Worm (Caenorhabditis elegans) whole organism, young adult: ENCODE data around the gene ptr-13.
"Not testable (repeated sequence)": the region's sequence is repeated elsewhere in the genome, so short reads cannot be mapped to it uniquely, and the experiment has no call there.

Experiments used
- B0019.2 ChIP-seq: fragments of 200-800 bp; sonication (Bioruptor generic); conservative IDR thresholded peaks from 2 replicates; pipeline ENCODE4 v1.3.6; 2022; ENCODE audit warnings: missing genetic modification reagents, missing genetic modification characterization, missing compliant biosample characterization
- B0035.1 ChIP-seq: sonication (generic microtip); optimal IDR thresholded peaks from 2 replicates; lab custom pipeline; 2016; ENCODE audit warnings: missing genetic modification characterization, mild to moderate bottlenecking, missing compliant biosample characterization, missing genotype, missing genetic modification reagents
- C17E4.6 ChIP-seq: fragments of 200-800 bp; sonication (Bioruptor generic); IDR thresholded peaks from 2 replicates; pipeline ENCODE4 v1.3.6; 2022; ENCODE audit warnings: missing genetic modification reagents, missing genetic modification characterization, missing compliant biosample characterization
- D2030.7 ChIP-seq: fragments of 200-800 bp; sonication (Bioruptor generic); IDR thresholded peaks from 2 replicates; pipeline ENCODE4 v1.3.6; 2022; ENCODE audit warnings: missing genetic modification reagents, missing genetic modification characterization, missing compliant biosample characterization
- F52B5.7 ChIP-seq: sonication (generic microtip); optimal IDR thresholded peaks from 2 replicates; lab custom pipeline; 2016; ENCODE audit warnings: mild to moderate bottlenecking, missing genetic modification characterization, missing compliant biosample characterization
- F57C9.4 ChIP-seq: sonication (generic microtip); optimal IDR thresholded peaks from 2 replicates; lab custom pipeline; 2017; ENCODE audit warnings: mild to moderate bottlenecking, missing genetic modification characterization, missing compliant biosample characterization
- K12H6.12 ChIP-seq: fragments of 200-800 bp; sonication (Bioruptor generic); optimal IDR thresholded peaks from 2 replicates; lab custom pipeline; 2018; ENCODE audit warnings: mild to moderate bottlenecking, missing genetic modification characterization, missing compliant biosample characterization
- T07F8.4 ChIP-seq: sonication (generic microtip); optimal IDR thresholded peaks from 2 replicates; lab custom pipeline; 2016; ENCODE audit warnings: mild to moderate bottlenecking, missing genetic modification characterization, moderate library complexity, missing compliant biosample characterization
- Y53G8AR.9 ChIP-seq: fragments of 200-800 bp; sonication (Bioruptor generic); conservative IDR thresholded peaks from 2 replicates; pipeline ENCODE4 v1.3.6; 2022; ENCODE audit warnings: missing genetic modification reagents, missing genetic modification characterization, missing compliant biosample characterization
- Y67H2A.10 ChIP-seq: fragments of 200-800 bp; sonication (Bioruptor generic); conservative IDR thresholded peaks from 2 replicates; pipeline ENCODE4 v1.3.6; 2022; ENCODE audit warnings: missing genetic modification reagents, missing genetic modification characterization, missing compliant biosample characterization
- attf-5 ChIP-seq: fragments of 200-800 bp; sonication (Bioruptor generic); optimal IDR thresholded peaks from 2 replicates; lab custom pipeline; 2018; ENCODE audit warnings: mild to moderate bottlenecking, missing genetic modification characterization, missing compliant biosample characterization
- bed-2 ChIP-seq: fragments of 200-800 bp; sonication (Bioruptor generic); IDR thresholded peaks from 2 replicates; pipeline ENCODE4 v1.3.6; 2022; ENCODE audit warnings: missing genetic modification reagents, missing genetic modification characterization, missing compliant biosample characterization
- ccch-3 ChIP-seq: fragments of 200-800 bp; sonication (Bioruptor generic); optimal IDR thresholded peaks from 2 replicates; lab custom pipeline; 2018; ENCODE audit warnings: mild to moderate bottlenecking, missing genetic modification characterization, missing compliant biosample characterization
- ceh-100 ChIP-seq: fragments of 200-800 bp; sonication (Bioruptor generic); IDR thresholded peaks from 2 replicates; pipeline ENCODE4 v1.3.6; 2022; ENCODE audit warnings: missing genetic modification reagents, missing genetic modification characterization, missing compliant biosample characterization
- dox-1 ChIP-seq: fragments of 200-800 bp; sonication (Bioruptor generic); IDR thresholded peaks from 2 replicates; pipeline ENCODE4 v1.3.6; 2022; ENCODE audit warnings: missing genetic modification reagents, missing genetic modification characterization, missing compliant biosample characterization
- egrh-3 ChIP-seq: fragments of 200-800 bp; sonication (Bioruptor generic); IDR thresholded peaks from 2 replicates; pipeline ENCODE4 v1.3.6; 2022; ENCODE audit warnings: missing genetic modification reagents, missing genetic modification characterization, missing compliant biosample characterization
- ets-4 ChIP-seq: fragments of 200-800 bp; sonication (Bioruptor generic); optimal IDR thresholded peaks from 2 replicates; lab custom pipeline; 2018; ENCODE audit warnings: mild to moderate bottlenecking, missing genetic modification characterization, missing compliant biosample characterization
- fkh-3 ChIP-seq: sonication (generic microtip); optimal IDR thresholded peaks from 2 replicates; lab custom pipeline; 2016; ENCODE audit warnings: mild to moderate bottlenecking, missing genetic modification characterization, missing compliant biosample characterization
- hlh-26 ChIP-seq: fragments of 200-800 bp; sonication (Bioruptor generic); conservative IDR thresholded peaks from 2 replicates; pipeline ENCODE4 v1.3.6; 2022; ENCODE audit warnings: missing genetic modification reagents, missing genetic modification characterization, missing compliant biosample characterization
- hrde-1 ChIP-seq: sonication (generic microtip); optimal IDR thresholded peaks from 2 replicates; lab custom pipeline; 2016; ENCODE audit warnings: missing genetic modification characterization, mild to moderate bottlenecking, missing compliant biosample characterization, moderate library complexity, missing genotype, missing genetic modification reagents, borderline replicate concordance
- lag-1 ChIP-seq: fragments of 200-800 bp; sonication (Bioruptor generic); IDR thresholded peaks from 2 replicates; pipeline ENCODE4 v1.3.6; 2022; ENCODE audit warnings: missing genetic modification reagents, missing genetic modification characterization, missing compliant biosample characterization
- let-526 ChIP-seq: fragments of 200-800 bp; sonication (Bioruptor generic); IDR thresholded peaks from 2 replicates; pipeline ENCODE4 v1.3.6; 2022; ENCODE audit warnings: missing genetic modification reagents, missing genetic modification characterization, missing compliant biosample characterization
- let-607 ChIP-seq, 2 experiments: fragments of 200-800 bp in 1 of 2; sonication (Bioruptor generic) in 1 of 2; sonication (generic microtip) in 1 of 2; optimal IDR thresholded peaks; 2 replicates each; lab custom pipeline; 2016 to 2018; ENCODE audit warnings: mild to moderate bottlenecking in 2 of 2, missing compliant biosample characterization in 2 of 2, missing genetic modification characterization in 2 of 2, moderate library complexity in 2 of 2, missing genotype in 1 of 2
- lin-26 ChIP-seq: fragments of 200-800 bp; sonication (Bioruptor generic); IDR thresholded peaks from 2 replicates; pipeline ENCODE4 v1.3.6; 2022; ENCODE audit warnings: missing genetic modification reagents, missing genetic modification characterization, missing compliant biosample characterization
- lin-35 ChIP-seq, 3 experiments: fragments of 150-350 bp in 2 of 3; sonication (generic microtip) in 1 of 3; optimal IDR thresholded peaks; 2 replicates each; lab custom pipeline; 2014 to 2018; ENCODE audit warnings: missing biosample characterization in 3 of 3, missing genetic modification characterization in 3 of 3, missing genetic modification reagents in 3 of 3
- madf-6 ChIP-seq: fragments of 200-800 bp; sonication (Bioruptor generic); IDR thresholded peaks from 2 replicates; pipeline ENCODE4 v1.3.6; 2022; ENCODE audit warnings: missing genetic modification reagents, missing genetic modification characterization, missing compliant biosample characterization
- mcd-1 ChIP-seq: fragments of 200-800 bp; sonication (Bioruptor generic); IDR thresholded peaks from 2 replicates; pipeline ENCODE4 v1.3.6; 2022; ENCODE audit warnings: missing genetic modification reagents, missing genetic modification characterization, missing compliant biosample characterization
- mel-28 ChIP-seq: sonication (generic microtip); optimal IDR thresholded peaks from 2 replicates; lab custom pipeline; 2016; ENCODE audit warnings: borderline replicate concordance, mild to moderate bottlenecking, missing genetic modification characterization, missing compliant biosample characterization
- nfya-1 ChIP-seq: sonication (generic microtip); optimal IDR thresholded peaks from 2 replicates; lab custom pipeline; 2017; ENCODE audit warnings: antibody characterized with exemption, missing compliant biosample characterization, missing genetic modification characterization, borderline replicate concordance; ENCODE audit not compliant: insufficient read depth
- nfyb-1 ChIP-seq: fragments of 200-800 bp; sonication (Bioruptor generic); IDR thresholded peaks from 2 replicates; pipeline ENCODE4 v1.3.6; 2022; ENCODE audit warnings: missing genetic modification reagents, missing genetic modification characterization, missing compliant biosample characterization
- nhr-120 ChIP-seq: fragments of 200-800 bp; sonication (Bioruptor generic); IDR thresholded peaks from 2 replicates; pipeline ENCODE4 v1.3.6; 2022; ENCODE audit warnings: missing genetic modification characterization, missing compliant biosample characterization
- nhr-179 ChIP-seq: sonication (generic microtip); optimal IDR thresholded peaks from 2 replicates; lab custom pipeline; 2016; ENCODE audit warnings: mild to moderate bottlenecking, missing genetic modification characterization, missing compliant biosample characterization
- nhr-80 ChIP-seq: sonication (generic microtip); optimal IDR thresholded peaks from 2 replicates; lab custom pipeline; 2016; ENCODE audit warnings: missing genetic modification characterization, missing compliant biosample characterization
- pha-4 ChIP-seq: fragments of 150-350 bp; sonication (generic microtip); optimal IDR thresholded peaks from 2 replicates; lab custom pipeline; 2014; ENCODE audit warnings: missing biosample characterization, missing genetic modification reagents, missing genetic modification characterization
- rec-8 ChIP-seq, 2 experiments: sonication (generic microtip); optimal IDR thresholded peaks; 2 replicates each; lab custom pipeline; 2016; ENCODE audit warnings: mild to moderate bottlenecking in 2 of 2, missing genetic modification characterization in 2 of 2, missing genetic modification reagents in 2 of 2, missing genotype in 2 of 2, missing biosample characterization in 1 of 2, missing compliant biosample characterization in 1 of 2, moderate library complexity in 1 of 2
- rpc-1 ChIP-seq, 2 experiments: fragments of 150-350 bp in 1 of 2; sonication (generic microtip) in 1 of 2; optimal IDR thresholded peaks; 2 replicates each; lab custom pipeline; 2014 to 2018; ENCODE audit warnings: missing biosample characterization in 1 of 2, missing genetic modification characterization in 1 of 2, missing genetic modification reagents in 1 of 2, missing genotype in 1 of 2
- sea-2 ChIP-seq: fragments of 200-800 bp; sonication (Bioruptor generic); IDR thresholded peaks from 2 replicates; pipeline ENCODE4 v1.3.6; 2022; ENCODE audit warnings: missing genetic modification characterization, missing compliant biosample characterization
- snpc-4 ChIP-seq, 5 experiments: fragments of 150-350 bp in 1 of 5; sonication (generic microtip) in 4 of 5; optimal IDR thresholded peaks; 2 replicates each; lab custom pipeline; 2014 to 2018; ENCODE audit warnings: missing genetic modification characterization in 5 of 5, missing biosample characterization in 3 of 5, antibody characterized with exemption in 2 of 5, mild to moderate bottlenecking in 2 of 5, missing compliant biosample characterization in 2 of 5, missing genotype in 2 of 5, moderate library complexity in 2 of 5, missing genetic modification reagents in 1 of 5
- xnd-1 ChIP-seq: sonication (generic microtip); optimal IDR thresholded peaks from 2 replicates; lab custom pipeline; 2016; ENCODE audit warnings: missing genotype, missing genetic modification reagents, missing genetic modification characterization, missing compliant biosample characterization
- ztf-25 ChIP-seq: fragments of 200-800 bp; sonication (Bioruptor generic); IDR thresholded peaks from 2 replicates; pipeline ENCODE4 v1.3.6; 2022; ENCODE audit warnings: missing genetic modification reagents, missing genetic modification characterization, missing compliant biosample characterization
- ztf-28 ChIP-seq: fragments of 200-800 bp; sonication (Bioruptor generic); IDR thresholded peaks from 2 replicates; pipeline ENCODE4 v1.3.6; 2022; ENCODE audit warnings: missing genetic modification reagents, missing genetic modification characterization, missing compliant biosample characterization
- ztf-3 ChIP-seq: fragments of 200-800 bp; sonication (Bioruptor generic); optimal IDR thresholded peaks from 2 replicates; lab custom pipeline; 2018; ENCODE audit warnings: mild to moderate bottlenecking, missing genetic modification characterization, missing compliant biosample characterization

Gene ptr-13

DNA sequence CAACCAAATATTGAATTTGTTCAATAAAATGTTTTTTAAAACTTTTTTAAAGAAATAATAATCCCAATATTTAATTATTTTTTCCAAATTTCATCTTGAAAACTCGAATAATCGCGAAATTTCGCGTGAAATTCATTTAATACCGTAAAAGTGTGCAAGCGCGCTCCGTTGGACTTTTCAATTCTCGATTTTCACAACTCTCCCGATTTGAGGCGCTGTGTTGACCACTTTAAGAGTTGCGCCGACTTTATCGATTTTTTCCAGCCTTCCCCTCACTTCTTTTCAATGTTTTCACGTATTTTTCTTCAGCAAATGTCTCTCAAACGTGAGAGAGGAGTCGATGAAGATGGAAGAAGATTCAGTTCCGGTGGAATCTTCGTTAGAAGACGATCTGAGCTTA, 8.2 kb upstream of the ptr-13 start:
- peak; percentile 65 for TF ChIP-seq mcd-1 (GFP tag; lab: Robert Waterston, UW)

DNA sequence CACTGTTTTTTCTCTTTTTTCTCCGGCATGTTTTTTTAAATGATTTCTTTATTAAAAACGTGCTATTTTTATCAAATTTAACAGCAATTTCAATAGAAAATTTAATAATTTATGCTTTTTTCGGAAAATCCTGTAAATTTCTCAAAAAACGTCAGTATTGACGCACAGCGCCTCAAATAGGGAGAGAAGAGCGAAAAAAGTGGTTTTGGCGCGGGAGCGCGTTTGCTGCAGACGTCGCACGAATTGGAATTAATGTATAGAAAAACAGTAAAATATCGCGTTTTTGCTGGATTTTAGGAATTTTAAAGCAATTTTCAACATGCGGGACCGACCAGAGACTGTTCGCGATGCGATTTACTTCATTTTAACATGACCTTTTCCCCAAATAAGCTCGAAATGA, 6.6 kb upstream of the ptr-13 start:
- peak; percentile 35 for TF ChIP-seq attf-5 (GFP tag; lab: Kevin White, UChicago)
- TF ChIP-seq snpc-4 (GFP tag; optimal IDR thresholded peaks at IDR 0.05; lab: Kevin White, UChicago), result not testable (repeated sequence)
- peak in 1 of 4 experiments; percentile 31 for TF ChIP-seq snpc-4 (tag; optimal IDR thresholded peaks at IDR 0.05; lab: Kevin White, UChicago)
- peak; percentile 80 for TF ChIP-seq ceh-100 (GFP tag; lab: Robert Waterston, UW)
- peak; percentile 58 for TF ChIP-seq dox-1
- TF ChIP-seq mcd-1 (GFP tag; lab: Robert Waterston, UW), result peak; percentile 75

DNA sequence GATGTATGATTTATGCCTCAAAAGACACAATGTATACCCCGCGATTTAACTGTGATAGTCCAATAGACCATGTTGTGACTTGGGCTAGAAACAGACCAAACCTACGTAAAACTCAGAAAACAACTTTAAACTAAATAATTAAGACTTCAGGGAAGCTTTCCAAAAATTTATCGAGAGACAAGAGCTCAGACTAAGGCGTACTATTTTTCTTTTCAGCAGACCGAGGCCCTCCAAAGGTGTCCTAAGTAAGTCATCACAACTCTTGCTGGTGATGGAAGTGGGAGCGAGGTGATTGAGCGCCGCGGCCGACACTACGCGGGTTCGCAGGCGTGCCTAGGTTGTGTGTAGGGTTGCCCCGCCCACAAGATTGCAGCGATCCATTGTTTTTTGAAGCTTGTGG, 4.8 kb upstream of the ptr-13 start:
- peak; percentile 84; the same call in 1 of the 2 replicates for TF ChIP-seq Y53G8AR.9 (GFP tag; lab: Robert Waterston, UW)
- TF ChIP-seq hlh-26 (GFP tag; lab: Robert Waterston, UW), result no peak
- peak; percentile 90 for TF ChIP-seq mcd-1 (GFP tag; lab: Robert Waterston, UW)
- TF ChIP-seq fkh-3 (tag; lab: Kevin White, UChicago), result no peak
- TF ChIP-seq T07F8.4 (tag; lab: Kevin White, UChicago), result no peak
- TF ChIP-seq xnd-1 (tag; lab: Kevin White, UChicago), result peak; percentile 72
- TF ChIP-seq B0035.1 (tag; lab: Kevin White, UChicago), result no peak
- no peak for TF ChIP-seq F52B5.7 (tag; lab: Kevin White, UChicago)
- no peak for TF ChIP-seq nhr-179 (tag; lab: Kevin White, UChicago)
- TF ChIP-seq let-526, result 0 out of 2 replicates have a peak, but pooled peaks have one; percentile 65
- TF ChIP-seq B0019.2 (GFP tag; lab: Robert Waterston, UW), result peak; percentile 82
- TF ChIP-seq rpc-1 (optimal IDR thresholded peaks at IDR 0.05; lab: Kevin White, UChicago), result no peak
- peak; percentile 6 for TF ChIP-seq rpc-1 (tag; optimal IDR thresholded peaks at IDR 0.05; lab: Kevin White, UChicago)
- TF ChIP-seq let-607 (tag; optimal IDR thresholded peaks at IDR 0.05; lab: Kevin White, UChicago), result no peak
- TF ChIP-seq sea-2 (GFP tag; lab: Robert Waterston, UW), result no peak
- TF ChIP-seq mel-28, result no peak
- TF ChIP-seq ztf-28 (GFP tag; lab: Robert Waterston, UW), result peak; percentile 87
- TF ChIP-seq D2030.7, result peak; percentile 98
- no peak for TF ChIP-seq ccch-3 (GFP tag; lab: Kevin White, UChicago)
- TF ChIP-seq egrh-3 (GFP tag; lab: Robert Waterston, UW), result peak; percentile 68
- peak; percentile 83 for TF ChIP-seq bed-2
- TF ChIP-seq lin-26 (GFP tag; lab: Robert Waterston, UW), result peak; percentile 67; the same call in 1 of the 2 replicates
- TF ChIP-seq lag-1 (GFP tag; lab: Robert Waterston, UW), result no peak
- TF ChIP-seq Y67H2A.10, result no peak
- peak; percentile 21 for TF ChIP-seq K12H6.12
- peak; percentile 99 for TF ChIP-seq snpc-4 (GFP tag; optimal IDR thresholded peaks at IDR 0.05; lab: Kevin White, UChicago)
- TF ChIP-seq snpc-4 (tag; optimal IDR thresholded peaks at IDR 0.05; lab: Kevin White, UChicago), result peak; percentile 98 to 99 (median 99)
- 0 out of 2 replicates have a peak, but pooled peaks have one; percentile 75 for TF ChIP-seq ztf-25 (GFP tag; lab: Robert Waterston, UW)
- TF ChIP-seq nfya-1 (tag; lab: Kevin White, UChicago), result no peak
- TF ChIP-seq madf-6 (GFP tag; lab: Robert Waterston, UW), result peak; percentile 92
- TF ChIP-seq rec-8 (tag; optimal IDR thresholded peaks at IDR 0.05; lab: Kevin White, UChicago), result peak in 1 of 2 experiments; percentile 77
- TF ChIP-seq nhr-120 (GFP tag; lab: Robert Waterston, UW), result no peak
- peak; percentile 84 for TF ChIP-seq hrde-1 (tag; lab: Kevin White, UChicago)
- 0 out of 2 replicates have a peak, but pooled peaks have one; percentile 66 for TF ChIP-seq C17E4.6 (GFP tag; lab: Robert Waterston, UW)
- no peak for TF ChIP-seq F57C9.4 (tag; lab: Kevin White, UChicago)
- TF ChIP-seq pha-4 (tag; lab: Kevin White, UChicago), result no peak
- TF ChIP-seq ets-4 (GFP tag; lab: Kevin White, UChicago), result peak; percentile 4
- no peak for TF ChIP-seq ztf-3 (GFP tag; lab: Kevin White, UChicago)
- TF ChIP-seq nfyb-1 (GFP tag; lab: Robert Waterston, UW), result peak; percentile 89; the same call in 1 of the 2 replicates
- TF ChIP-seq nhr-80 (tag; lab: Kevin White, UChicago), result peak; percentile 1
- TF ChIP-seq lin-35 (GFP tag; optimal IDR thresholded peaks at IDR 0.05; lab: Kevin White, UChicago), result peak in 1 of 3 experiments; percentile 32
